Worm (Caenorhabditis elegans) whole organism, L3 larva: ENCODE results near the gene mls-2.

Source experiments
- egl-27 ChIP-seq: sonication (generic microtip); optimal IDR thresholded peaks from 4 replicates; lab custom pipeline; 2017; ENCODE audit warnings: missing biosample characterization, missing genetic modification reagents, missing genetic modification characterization
- jun-1 ChIP-seq: fragments of 150-350 bp; optimal IDR thresholded peaks from 2 replicates; lab custom pipeline; 2014; ENCODE audit warnings: missing biosample characterization, missing genetic modification reagents, missing genetic modification characterization
- mml-1 ChIP-seq: fragments of 150-350 bp; sonication (generic microtip); optimal IDR thresholded peaks from 3 replicates; lab custom pipeline; 2014; ENCODE audit warnings: missing biosample characterization, missing genetic modification characterization
- nhr-23 ChIP-seq: fragments of 150-350 bp; optimal IDR thresholded peaks from 2 replicates; lab custom pipeline; 2014; ENCODE audit warnings: missing biosample characterization, missing genetic modification reagents, missing genetic modification characterization
- unc-62 ChIP-seq: fragments of 150-350 bp; sonication (generic microtip); optimal IDR thresholded peaks from 4 replicates; lab custom pipeline; 2014; ENCODE audit warnings: missing biosample characterization, missing genetic modification reagents, missing genetic modification characterization

DNA sequence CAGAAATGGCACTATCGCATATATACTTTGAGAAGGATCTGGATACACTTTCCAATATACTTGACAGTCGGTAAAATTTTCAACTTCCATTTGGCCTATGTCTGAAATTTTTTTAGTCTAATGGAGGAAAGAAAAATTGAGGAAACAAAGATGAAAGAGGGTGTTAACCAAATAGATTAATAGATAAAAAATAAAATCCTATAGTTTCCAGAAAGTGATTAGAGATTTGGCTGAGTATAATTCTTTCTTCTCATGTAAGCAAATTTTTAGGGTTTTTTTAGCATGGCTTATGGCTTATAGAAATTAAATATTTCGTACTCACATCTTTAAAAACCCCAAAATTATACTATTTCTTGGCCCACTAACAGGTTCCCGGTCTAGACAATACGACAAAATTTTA is 8.4 kb upstream of the mls-2 start, which contains the start of gene npr-1:
- no peak for TF ChIP-seq egl-27 (tag; lab: Kevin White, UChicago)
- no peak for TF ChIP-seq nhr-23 (tag; lab: Kevin White, UChicago)
- no peak for TF ChIP-seq mml-1 (tag; lab: Kevin White, UChicago)
- no peak for TF ChIP-seq unc-62 (GFP tag; lab: Kevin White, UChicago)
- no peak for TF ChIP-seq jun-1 (tag; lab: Kevin White, UChicago)
